Worm (Caenorhabditis elegans): ENCODE data around the gene col-149.

col-149 gene

ce11 chrV:10248255-10248979 is 44.3 kb downstream of the col-149 start, which contains the start of gene akt-1:
Gene akt-1 (plus strand): TSS chrV:10248905.
- 0 out of 2 replicates have a peak, but pooled peaks have one; percentile 40 for TF ChIP-seq Y53G8AR.9 (GFP tag; conservative IDR thresholded peaks at IDR 0.05)
- TF ChIP-seq C17E4.6 (GFP tag; IDR thresholded peaks at IDR 0.05) = no peak
- TF ChIP-seq zfh-2 (GFP tag; conservative IDR thresholded peaks at IDR 0.05) = peak; percentile 44; the same call in 1 of the 2 replicates
- no peak for TF ChIP-seq die-1 (tag; optimal IDR thresholded peaks at IDR 0.05)
- 0 out of 2 replicates have a peak, but pooled peaks have one; percentile 9 for TF ChIP-seq nfyb-1 (GFP tag; IDR thresholded peaks at IDR 0.05)

- TF ChIP-seq snpc-4 (GFP tag; optimal IDR thresholded peaks at IDR 0.05) (no peak), snpc-4 (tag; optimal IDR thresholded peaks at IDR 0.05) (no peak), nfya-1 (tag; optimal IDR thresholded peaks at IDR 0.05; ENCODE audit: borderline replicate concordance, insufficient read depth) (no peak), somi-1 (GFP tag; optimal IDR thresholded peaks at IDR 0.05) (no peak)
Observed at ce11 chrV:10247673-10248239, 44.9 kb downstream of the col-149 start.

ce11 chrV:10246967-10247366 is 45.7 kb downstream of the col-149 start:
- 0 out of 2 replicates have a peak, but pooled peaks have one; percentile 47 for TF ChIP-seq egl-44 (GFP tag; IDR thresholded peaks at IDR 0.05)
- no peak for TF ChIP-seq nhr-80 (tag; optimal IDR thresholded peaks at IDR 0.05)
- TF ChIP-seq zfh-2 (GFP tag; conservative IDR thresholded peaks at IDR 0.05) = peak; percentile 82
- TF ChIP-seq madf-3 (GFP tag; IDR thresholded peaks at IDR 0.05) = no peak
- TF ChIP-seq dpl-1 (GFP tag; optimal IDR thresholded peaks at IDR 0.05) = no peak
- TF ChIP-seq ztf-26 (tag; optimal IDR thresholded peaks at IDR 0.05) = no peak
- peak; percentile 17; the same call in 1 of the 2 replicates for TF ChIP-seq hmg-1.2 (GFP tag; IDR thresholded peaks at IDR 0.05)
- TF ChIP-seq lin-26 (GFP tag; IDR thresholded peaks at IDR 0.05) = peak; percentile 44; the same call in 1 of the 2 replicates
- TF ChIP-seq F33H1.4 (GFP tag; IDR thresholded peaks at IDR 0.05) = no peak
- TF ChIP-seq dox-1 (GFP tag; IDR thresholded peaks at IDR 0.05) = 0 out of 2 replicates have a peak, but pooled peaks have one; percentile 9
- TF ChIP-seq nfyb-1 (GFP tag; IDR thresholded peaks at IDR 0.05) = 0 out of 2 replicates have a peak, but pooled peaks have one; percentile 25
- TF ChIP-seq bed-1 (GFP tag; IDR thresholded peaks at IDR 0.05) = no peak
- TF ChIP-seq rcor-1 (GFP tag; IDR thresholded peaks at IDR 0.05) = no peak
- 0 out of 2 replicates have a peak, but pooled peaks have one; percentile 48 for TF ChIP-seq ceh-40 (GFP tag; IDR thresholded peaks at IDR 0.05)
- no peak for TF ChIP-seq egrh-3 (GFP tag; IDR thresholded peaks at IDR 0.05)
- no peak for TF ChIP-seq Y53F4B.3 (GFP tag; IDR thresholded peaks at IDR 0.05)
- TF ChIP-seq D2030.7 (GFP tag; IDR thresholded peaks at IDR 0.05) = 0 out of 2 replicates have a peak, but pooled peaks have one; percentile 5
- no peak for TF ChIP-seq ceh-27 (GFP tag; optimal IDR thresholded peaks at IDR 0.05)
- no peak for TF ChIP-seq lin-54 (GFP tag; optimal IDR thresholded peaks at IDR 0.05)
- TF ChIP-seq nhr-120 (GFP tag; IDR thresholded peaks at IDR 0.05) = no peak
- TF ChIP-seq F57C9.4 (tag; optimal IDR thresholded peaks at IDR 0.05) = no peak
- TF ChIP-seq let-526 (GFP tag; IDR thresholded peaks at IDR 0.05) = peak; percentile 10; the same call in 1 of the 2 replicates

ce11 chrV:10246443-10246885 is 46.2 kb downstream of the col-149 start:
- TF ChIP-seq K12H6.12 (tag; optimal IDR thresholded peaks at IDR 0.05) = peak; percentile 74
- no peak for TF ChIP-seq snpc-3.4 (tag; optimal IDR thresholded peaks at IDR 0.05)
- TF ChIP-seq madf-8 (GFP tag; conservative IDR thresholded peaks at IDR 0.05) = 0 out of 2 replicates have a peak, but pooled peaks have one; percentile 23
- no peak for TF ChIP-seq ccch-3 (GFP tag; optimal IDR thresholded peaks at IDR 0.05)
- TF ChIP-seq dpl-1 (GFP tag; optimal IDR thresholded peaks at IDR 0.05) = peak; percentile 19
- TF ChIP-seq T07F8.4 (tag; optimal IDR thresholded peaks at IDR 0.05) = no peak
- peak; percentile 46 for TF ChIP-seq ceh-91 (GFP tag; IDR thresholded peaks at IDR 0.05)
- TF ChIP-seq madf-6 (GFP tag; IDR thresholded peaks at IDR 0.05) = peak; percentile 50
- no peak for TF ChIP-seq hrde-1 (tag; optimal IDR thresholded peaks at IDR 0.05; ENCODE audit: borderline replicate concordance)
- TF ChIP-seq somi-1 (GFP tag; optimal IDR thresholded peaks at IDR 0.05) = peak; percentile 45
- TF ChIP-seq dox-1 (GFP tag; IDR thresholded peaks at IDR 0.05) = peak; percentile 16; the same call in 1 of the 2 replicates
- TF ChIP-seq lsl-1 (GFP tag; optimal IDR thresholded peaks at IDR 0.05) = peak; percentile 5
- TF ChIP-seq ets-4 (GFP tag; optimal IDR thresholded peaks at IDR 0.05) = no peak
- TF ChIP-seq efl-1 (GFP tag; optimal IDR thresholded peaks at IDR 0.05) = peak; percentile 61
- TF ChIP-seq B0261.1 (tag; optimal IDR thresholded peaks at IDR 0.05) = no peak
- peak; percentile 59 for TF ChIP-seq lin-54 (GFP tag; optimal IDR thresholded peaks at IDR 0.05)
- peak; percentile 1 for TF ChIP-seq xnd-1 (tag; optimal IDR thresholded peaks at IDR 0.05)
